Worm (Caenorhabditis elegans) whole organism, midembryonic: ENCODE measurements around the gene ZK1127.13.

Experiments used
- T22C8.4 ChIP-seq: fragments of 200-800 bp; sonication (Bioruptor generic); IDR thresholded peaks from 2 replicates; pipeline ENCODE4 v1.3.6; 2022; ENCODE audit warnings: missing genetic modification characterization, missing compliant biosample characterization
- cog-1 ChIP-seq: sonication (generic microtip); optimal IDR thresholded peaks from 2 replicates; lab custom pipeline; 2016; ENCODE audit warnings: missing genetic modification characterization, missing compliant biosample characterization
- flt-1 ChIP-seq: fragments of 200-800 bp; sonication (Bioruptor generic); IDR thresholded peaks from 2 replicates; pipeline ENCODE4 v1.3.6; 2022; ENCODE audit warnings: missing genetic modification characterization, missing compliant biosample characterization
- klf-2 ChIP-seq: fragments of 200-800 bp; sonication (Bioruptor generic); conservative IDR thresholded peaks from 2 replicates; pipeline ENCODE4 v1.3.6; 2022; ENCODE audit warnings: missing genetic modification reagents, missing genetic modification characterization, missing compliant biosample characterization
- med-1 ChIP-seq: sonication (generic microtip); optimal IDR thresholded peaks from 2 replicates; lab custom pipeline; 2017; ENCODE audit warnings: missing genetic modification characterization, mild to moderate bottlenecking, missing compliant biosample characterization, antibody characterized with exemption, missing genetic modification reagents; ENCODE audit not compliant: insufficient read depth
- ref-1 ChIP-seq: fragments of 200-800 bp; sonication (Bioruptor generic); conservative IDR thresholded peaks from 2 replicates; pipeline ENCODE4 v1.3.6; 2022; ENCODE audit warnings: missing genetic modification reagents, missing genetic modification characterization, missing compliant biosample characterization
- tab-1 ChIP-seq: fragments of 200-800 bp; sonication (Bioruptor generic); IDR thresholded peaks from 2 replicates; pipeline ENCODE4 v1.3.6; 2022; ENCODE audit warnings: missing genetic modification characterization, missing compliant biosample characterization
- ztf-29 ChIP-seq: fragments of 200-800 bp; sonication (Bioruptor generic); IDR thresholded peaks from 2 replicates; pipeline ENCODE4 v1.3.6; 2022; ENCODE audit warnings: missing genetic modification reagents, missing genetic modification characterization, missing compliant biosample characterization

DNA sequence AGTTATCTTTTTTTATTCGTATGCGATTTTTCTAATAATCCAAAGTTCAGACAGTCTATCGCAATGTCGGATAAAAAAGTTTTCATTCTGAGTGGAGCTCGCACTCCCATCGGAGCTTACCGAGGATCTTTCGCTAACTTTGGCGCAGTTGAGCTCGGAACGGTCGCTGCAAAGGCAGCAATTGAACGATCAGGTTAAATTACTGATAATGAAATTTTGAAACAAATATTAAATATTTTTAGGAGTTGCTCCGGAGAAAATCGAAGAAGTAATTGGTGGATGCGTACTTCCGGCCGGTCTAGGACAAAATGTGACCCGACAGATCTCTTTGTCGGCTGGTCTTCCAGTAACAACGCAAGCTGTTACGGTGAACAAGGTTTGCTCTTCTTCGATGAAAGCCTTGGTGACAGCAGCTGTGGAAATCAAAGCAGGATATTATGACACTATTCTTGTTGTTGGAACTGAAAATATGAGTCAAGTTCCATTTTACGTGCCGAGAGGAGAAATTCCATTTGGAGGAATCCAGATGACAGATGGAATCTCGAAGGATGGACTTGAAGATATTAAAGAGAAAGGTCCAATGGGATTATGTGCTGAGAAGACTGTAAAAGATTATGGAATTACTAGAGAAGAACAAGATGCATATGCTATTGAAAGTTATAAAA is 22.6 kb downstream of the ZK1127.13 start, which contains the start of gene T02G5.7:
- TF ChIP-seq klf-2 (GFP tag; lab: Robert Waterston, UW) (no peak), flt-1 (GFP tag; lab: Robert Waterston, UW) (no peak), med-1 (GFP tag; lab: Kevin White, UChicago) (no peak), cog-1 (tag; lab: Kevin White, UChicago) (no peak), ref-1 (GFP tag; lab: Robert Waterston, UW) (no peak), tab-1 (GFP tag; lab: Robert Waterston, UW) (no peak), ztf-29 (no peak), T22C8.4 (GFP tag; lab: Robert Waterston, UW) (no peak)
